Fruit fly (Drosophila melanogaster) whole organism, embryonic: ENCODE results near the gene TfAP-2.
A peak's percentile ranks its signal among the peaks of the same experiment; 100 is the strongest.

Experiments used
- Aef1 ChIP-seq: fragments of 200-800 bp; sonication (Bioruptor generic); IDR thresholded peaks from 3 replicates; pipeline ENCODE4 v1.3.6; 2022; ENCODE audit warnings: missing biosample characterization, missing genetic modification characterization
- CG10366 ChIP-seq: fragments of 200-800 bp; sonication (Bioruptor generic); IDR thresholded peaks from 2 replicates; pipeline ENCODE4 v1.3.6; 2022; ENCODE audit warnings: missing biosample characterization, missing genetic modification characterization
- CG11695 ChIP-seq: fragments of 200-800 bp; sonication (Bioruptor generic); IDR thresholded peaks from 3 replicates; pipeline ENCODE4 v1.3.6; 2022; ENCODE audit warnings: missing biosample characterization, missing genetic modification characterization
- CG1233 ChIP-seq: fragments of 200-800 bp; sonication (Bioruptor generic); optimal IDR thresholded peaks from 4 replicates; lab custom pipeline; 2018; ENCODE audit warnings: missing biosample characterization, mild to moderate bottlenecking, missing genetic modification characterization
- CG12391 ChIP-seq: fragments of 200-800 bp; sonication (Bioruptor generic); optimal IDR thresholded peaks from 3 replicates; lab custom pipeline; 2018; ENCODE audit warnings: missing biosample characterization, mild to moderate bottlenecking, missing genetic modification characterization, moderate library complexity
- CG15011 ChIP-seq: fragments of 200-800 bp; sonication (Bioruptor generic); optimal IDR thresholded peaks from 3 replicates; lab custom pipeline; 2018; ENCODE audit warnings: missing biosample characterization, mild to moderate bottlenecking, missing genetic modification characterization
- CG1832 ChIP-seq: fragments of 200-800 bp; sonication (Bioruptor generic); optimal IDR thresholded peaks from 2 replicates; lab custom pipeline; 2017; ENCODE audit warnings: missing biosample characterization, mild to moderate bottlenecking, missing genetic modification characterization, inconsistent platforms
- CG2120 ChIP-seq: fragments of 200-800 bp; sonication (Bioruptor generic); optimal IDR thresholded peaks from 3 replicates; lab custom pipeline; 2016; ENCODE audit warnings: missing biosample characterization, missing genetic modification characterization
- CG30431 ChIP-seq: fragments of 200-800 bp; sonication (Bioruptor generic); optimal IDR thresholded peaks from 2 replicates; lab custom pipeline; 2017; ENCODE audit warnings: missing biosample characterization, missing genetic modification characterization
- CG31388 ChIP-seq: fragments of 200-800 bp; sonication (Bioruptor generic); optimal IDR thresholded peaks from 2 replicates; lab custom pipeline; 2016; ENCODE audit warnings: missing biosample characterization, missing genetic modification characterization
- CG34422 ChIP-seq: fragments of 200-800 bp; sonication (Bioruptor generic); IDR thresholded peaks from 3 replicates; pipeline ENCODE4 v1.3.6; 2022; ENCODE audit warnings: missing biosample characterization, missing genetic modification characterization
- CG4328 ChIP-seq: fragments of 200-800 bp; sonication (Bioruptor generic); optimal IDR thresholded peaks from 3 replicates; lab custom pipeline; 2017; ENCODE audit warnings: missing biosample characterization, missing genetic modification reagents, missing genetic modification characterization
- CG4820 ChIP-seq: fragments of 200-800 bp; sonication (Bioruptor generic); optimal IDR thresholded peaks from 3 replicates; lab custom pipeline; 2016; ENCODE audit warnings: missing biosample characterization, missing genetic modification characterization
- CG6654 ChIP-seq: fragments of 200-800 bp; sonication (Bioruptor generic); optimal IDR thresholded peaks from 2 replicates; lab custom pipeline; 2017; ENCODE audit warnings: missing biosample characterization, mild to moderate bottlenecking, missing genetic modification characterization
- CG6813 ChIP-seq: fragments of 200-800 bp; sonication (Bioruptor generic); optimal IDR thresholded peaks from 2 replicates; lab custom pipeline; 2017; ENCODE audit warnings: missing biosample characterization, missing genetic modification characterization, mild to moderate bottlenecking, moderate library complexity, missing genetic modification reagents
- CG7839 ChIP-seq: fragments of 200-800 bp; sonication (Bioruptor generic); optimal IDR thresholded peaks from 3 replicates; lab custom pipeline; 2018; ENCODE audit warnings: missing biosample characterization, mild to moderate bottlenecking, missing genetic modification characterization, moderate library complexity
- CkIIα-i1 ChIP-seq: fragments of 200-800 bp; sonication (Bioruptor generic); IDR thresholded peaks from 2 replicates; pipeline ENCODE4 v1.3.6; 2022; ENCODE audit warnings: missing biosample characterization, missing genetic modification characterization
- Dad ChIP-seq: fragments of 200-800 bp; sonication (Bioruptor generic); optimal IDR thresholded peaks from 3 replicates; lab custom pipeline; 2016; ENCODE audit warnings: missing biosample characterization, missing genetic modification characterization
- Deaf1 ChIP-seq: fragments of 200-800 bp; optimal IDR thresholded peaks from 3 replicates; lab custom pipeline; 2019; ENCODE audit warnings: missing biosample characterization, mild to moderate bottlenecking, missing genetic modification characterization, moderate library complexity
- Dp ChIP-seq: fragments of 200-800 bp; sonication (Bioruptor generic); optimal IDR thresholded peaks from 2 replicates; lab custom pipeline; 2018; ENCODE audit warnings: missing biosample characterization, mild to moderate bottlenecking, missing genetic modification characterization, moderate library complexity
- E2f2 ChIP-seq: fragments of 200-800 bp; sonication (Bioruptor generic); IDR thresholded peaks from 2 replicates; pipeline ENCODE4 v1.3.6; 2022; ENCODE audit warnings: missing biosample characterization, missing genetic modification characterization
- Elba2 ChIP-seq: fragments of 200-800 bp; sonication (Bioruptor generic); optimal IDR thresholded peaks from 3 replicates; lab custom pipeline; 2016; ENCODE audit warnings: missing biosample characterization, missing genetic modification characterization
- Fer1 ChIP-seq: fragments of 200-800 bp; sonication (Bioruptor generic); optimal IDR thresholded peaks from 2 replicates; lab custom pipeline; 2017; ENCODE audit warnings: missing biosample characterization, mild to moderate bottlenecking, missing genetic modification characterization
- HHEX ChIP-seq: fragments of 200-800 bp; sonication (Bioruptor generic); optimal IDR thresholded peaks from 3 replicates; lab custom pipeline; 2017; ENCODE audit warnings: missing biosample characterization, mild to moderate bottlenecking, missing genetic modification characterization, missing genetic modification reagents
- Hmx ChIP-seq: fragments of 200-800 bp; sonication (Bioruptor generic); optimal IDR thresholded peaks from 2 replicates; lab custom pipeline; 2016; ENCODE audit warnings: missing biosample characterization, missing genetic modification characterization
- Hr3 ChIP-seq: fragments of 200-800 bp; sonication (Bioruptor generic); optimal IDR thresholded peaks from 3 replicates; lab custom pipeline; 2016; ENCODE audit warnings: missing biosample characterization, missing genetic modification characterization
- Jarid2 ChIP-seq: fragments of 200-800 bp; sonication (Bioruptor generic); optimal IDR thresholded peaks from 3 replicates; lab custom pipeline; 2017; ENCODE audit warnings: mild to moderate bottlenecking, missing biosample characterization, missing genetic modification reagents, missing genetic modification characterization
- Kr ChIP-seq: fragments of 200-800 bp; sonication (Bioruptor generic); optimal IDR thresholded peaks from 2 replicates; lab custom pipeline; 2017; ENCODE audit warnings: missing biosample characterization, mild to moderate bottlenecking, missing genetic modification characterization
- Nf-YC ChIP-seq: fragments of 200-800 bp; optimal IDR thresholded peaks from 3 replicates; lab custom pipeline; 2019; ENCODE audit warnings: missing biosample characterization, mild to moderate bottlenecking, missing genetic modification characterization, moderate library complexity
- Oli ChIP-seq: fragments of 200-800 bp; sonication (Bioruptor generic); optimal IDR thresholded peaks from 2 replicates; lab custom pipeline; 2018; ENCODE audit warnings: missing biosample characterization, mild to moderate bottlenecking, missing genetic modification characterization, moderate library complexity
- Sry-δ ChIP-seq: fragments of 200-800 bp; sonication (Bioruptor generic); optimal IDR thresholded peaks from 2 replicates; lab custom pipeline; 2016; ENCODE audit warnings: missing biosample characterization, missing genetic modification characterization
- Tbp ChIP-seq: fragments of >200 bp; optimal IDR thresholded peaks from 2 replicates; lab custom pipeline; 2018; ENCODE audit warnings: missing biosample characterization, missing genetic modification characterization
- br ChIP-seq: fragments of >200 bp; optimal IDR thresholded peaks from 2 replicates; lab custom pipeline; 2017
- chinmo ChIP-seq: fragments of 200-800 bp; sonication (Bioruptor generic); IDR thresholded peaks from 4 replicates; pipeline ENCODE4 v1.3.6; 2022; ENCODE audit warnings: missing biosample characterization, missing genetic modification characterization; ENCODE audit not compliant: partially characterized antibody
- crc ChIP-seq: fragments of 200-800 bp; sonication (Bioruptor generic); optimal IDR thresholded peaks from 2 replicates; lab custom pipeline; 2016; ENCODE audit warnings: missing biosample characterization, missing genetic modification characterization
- danr ChIP-seq: fragments of 200-800 bp; sonication (Bioruptor generic); IDR thresholded peaks from 2 replicates; pipeline ENCODE4 v1.3.6; 2022; ENCODE audit warnings: missing biosample characterization, missing genetic modification characterization
- esg ChIP-seq: fragments of 200-800 bp; sonication (Bioruptor generic); conservative IDR thresholded peaks from 2 replicates; pipeline ENCODE4 v1.3.6; 2022; ENCODE audit warnings: missing biosample characterization, missing genetic modification characterization
- eve ChIP-seq, 2 experiments: fragments of >200 bp; optimal IDR thresholded peaks; 2 replicates each; lab custom pipeline; 2017; ENCODE audit warnings: missing biosample characterization in 2 of 2, missing genetic modification characterization in 2 of 2
- gsb ChIP-seq: fragments of 200-800 bp; sonication (Bioruptor generic); IDR thresholded peaks from 2 replicates; pipeline ENCODE4 v1.3.6; 2022; ENCODE audit warnings: missing biosample characterization, missing genetic modification characterization
- hkb ChIP-seq, 2 experiments: fragments of 200-800 bp in 1 of 2; fragments of >200 bp in 1 of 2; sonication (Bioruptor generic) in 1 of 2; IDR thresholded peaks in 1 of 2; optimal IDR thresholded peaks in 1 of 2; 2 replicates each; pipeline versions ENCODE4 v1.3.6 to Lab custom; 2017 to 2022; ENCODE audit warnings: missing biosample characterization in 1 of 2, missing genetic modification characterization in 1 of 2
- lola ChIP-seq, 3 experiments: fragments of >200 bp in 2 of 3; fragments of 200-800 bp in 1 of 3; sonication (Bioruptor generic) in 1 of 3; optimal IDR thresholded peaks; 2 replicates each; lab custom pipeline; 2017 to 2019; ENCODE audit warnings: missing biosample characterization in 3 of 3, missing genetic modification characterization in 3 of 3, mild to moderate bottlenecking in 1 of 3, moderate library complexity in 1 of 3
- mam ChIP-seq: fragments of 200-800 bp; sonication (Bioruptor generic); optimal IDR thresholded peaks from 3 replicates; lab custom pipeline; 2016; ENCODE audit warnings: missing biosample characterization, missing genetic modification characterization
- nerfin-2 ChIP-seq: fragments of 200-800 bp; sonication (Bioruptor generic); IDR thresholded peaks from 2 replicates; pipeline ENCODE4 v1.3.6; 2022; ENCODE audit warnings: missing biosample characterization, missing genetic modification characterization; ENCODE audit not compliant: partially characterized antibody
- org-1 ChIP-seq: fragments of 200-800 bp; sonication (Bioruptor generic); optimal IDR thresholded peaks from 2 replicates; lab custom pipeline; 2017; ENCODE audit warnings: missing biosample characterization, missing genetic modification characterization
- pb ChIP-seq: fragments of 200-800 bp; sonication (Bioruptor generic); optimal IDR thresholded peaks from 3 replicates; lab custom pipeline; 2016; ENCODE audit warnings: missing biosample characterization, missing genetic modification characterization
- rib ChIP-seq: fragments of 200-800 bp; sonication (Bioruptor generic); IDR thresholded peaks from 2 replicates; pipeline ENCODE4 v1.3.6; 2022; ENCODE audit warnings: missing biosample characterization, missing genetic modification characterization
- row ChIP-seq: fragments of 200-800 bp; sonication (Bioruptor generic); IDR thresholded peaks from 3 replicates; pipeline ENCODE4 v1.3.6; 2022; ENCODE audit warnings: missing biosample characterization, missing genetic modification characterization
- schlank ChIP-seq: fragments of 200-800 bp; sonication (Bioruptor generic); optimal IDR thresholded peaks from 2 replicates; lab custom pipeline; 2018; ENCODE audit warnings: missing biosample characterization, mild to moderate bottlenecking, missing genetic modification characterization
- tup ChIP-seq: fragments of 200-800 bp; sonication (Bioruptor generic); optimal IDR thresholded peaks from 2 replicates; lab custom pipeline; 2016; ENCODE audit warnings: missing biosample characterization, mild to moderate bottlenecking, missing genetic modification characterization, moderate library complexity
- unc-4 ChIP-seq: fragments of 200-800 bp; sonication (Bioruptor generic); IDR thresholded peaks from 2 replicates; pipeline ENCODE4 v1.3.6; 2022; ENCODE audit warnings: missing biosample characterization, missing genetic modification characterization; ENCODE audit not compliant: partially characterized antibody
- zen2 ChIP-seq: fragments of 200-800 bp; sonication (Bioruptor generic); IDR thresholded peaks from 3 replicates; pipeline ENCODE4 v1.3.6; 2022; ENCODE audit warnings: missing biosample characterization, missing genetic modification characterization; ENCODE audit not compliant: partially characterized antibody

Gene TfAP-2

dm6 chr3L:21652768-21653167 is 66.1 kb downstream of the TfAP-2 start (continued):
- TF ChIP-seq Elba2 (GFP tag; lab: Kevin White, UChicago) (peak; percentile 59), hkb (optimal IDR thresholded peaks at IDR 0.05; lab: Kevin White, UChicago) (no peak), hkb (GFP tag; IDR thresholded peaks at IDR 0.05; lab: Robert Waterston, UW) (peak; percentile 55; the same call in 1 of the 2 replicates), tup (no peak), CG2120 (peak; percentile 76), CG10366 (GFP tag; lab: Robert Waterston, UW) (peak; percentile 69), Hr3 (GFP tag; lab: Kevin White, UChicago) (peak; percentile 81), Nf-YC (tag; lab: Kevin White, UChicago) (peak; percentile 34), lola (GFP tag; optimal IDR thresholded peaks at IDR 0.05; lab: Kevin White, UChicago) (peak in 1 of 3 experiments; percentile 26), org-1 (no peak), CG30431 (GFP tag; lab: Kevin White, UChicago) (peak; percentile 53), nerfin-2 (GFP tag; lab: Robert Waterston, UW) (no peak), row (GFP tag; lab: Robert Waterston, UW) (peak; percentile 64), chinmo (GFP tag; lab: Robert Waterston, UW) (no peak), CG1832 (GFP tag; lab: Kevin White, UChicago) (no peak), schlank (tag; lab: Kevin White, UChicago) (no peak), CkIIα-i1 (GFP tag; lab: Robert Waterston, UW) (no peak), Dp (peak; percentile 39), unc-4 (no peak), CG7839 (peak; percentile 75), zen2 (GFP tag; lab: Robert Waterston, UW) (no peak), mam (GFP tag; lab: Kevin White, UChicago) (peak; percentile 66), CG11695 (GFP tag; lab: Robert Waterston, UW) (no peak), Aef1 (GFP tag; lab: Robert Waterston, UW) (peak; percentile 66), CG12391 (tag; lab: Kevin White, UChicago) (peak; percentile 48), CG4820 (GFP tag; lab: Kevin White, UChicago) (peak; percentile 74), crc (GFP tag; lab: Kevin White, UChicago) (no peak), Sry-δ (GFP tag; lab: Kevin White, UChicago) (peak; percentile 33), danr (GFP tag; lab: Robert Waterston, UW) (no peak), Tbp (no peak), CG4328 (peak; percentile 33), br (lab: Kevin White, UChicago) (no peak), CG6813 (peak; percentile 24), rib (GFP tag; lab: Robert Waterston, UW) (no peak), Kr (no peak), E2f2 (GFP tag; lab: Robert Waterston, UW) (peak; percentile 46; the same call in 1 of the 2 replicates), Deaf1 (tag; lab: Kevin White, UChicago) (peak; percentile 21), eve (GFP tag; optimal IDR thresholded peaks at IDR 0.05; lab: Kevin White, UChicago) (no peak), HHEX (GFP tag; lab: Kevin White, UChicago) (no peak), Jarid2 (GFP tag; lab: Kevin White, UChicago) (peak; percentile 35), CG34422 (GFP tag; lab: Robert Waterston, UW) (peak; percentile 23; the same call in 2 of the 3 replicates), Hmx (GFP tag; lab: Kevin White, UChicago) (no peak), CG6654 (GFP tag; lab: Kevin White, UChicago) (peak; percentile 63), CG15011 (no peak), CG1233 (GFP tag; lab: Kevin White, UChicago) (peak; percentile 70), Dad (GFP tag; lab: Kevin White, UChicago) (peak; percentile 59), esg (GFP tag; lab: Robert Waterston, UW) (no peak), pb (GFP tag; lab: Kevin White, UChicago) (peak; percentile 15), Fer1 (GFP tag; lab: Kevin White, UChicago) (no peak), CG31388 (peak; percentile 31), Oli (tag; lab: Kevin White, UChicago) (peak; percentile 27), gsb (GFP tag; lab: Robert Waterston, UW) (no peak)
